Worm (Caenorhabditis elegans) whole organism, L1 larva: ENCODE results near the gene F41H10.4.

Experiments used
- C16A3.4 ChIP-seq: fragments of 150-350 bp; optimal IDR thresholded peaks from 2 replicates; lab custom pipeline; 2014; ENCODE audit warnings: missing biosample characterization, missing genetic modification characterization
- F16B12.6 ChIP-seq: fragments of 150-350 bp; optimal IDR thresholded peaks from 2 replicates; lab custom pipeline; 2014; ENCODE audit warnings: missing biosample characterization, missing genetic modification characterization
- Y116A8C.19 ChIP-seq: sonication (generic microtip); optimal IDR thresholded peaks from 2 replicates; lab custom pipeline; 2016; ENCODE audit warnings: missing compliant biosample characterization, missing genetic modification characterization, borderline replicate concordance
- ama-1 ChIP-seq: fragments of 150-350 bp; optimal IDR thresholded peaks from 2 replicates; lab custom pipeline; 2014
- blmp-1 ChIP-seq: fragments of 150-350 bp; optimal IDR thresholded peaks from 2 replicates; lab custom pipeline; 2014; ENCODE audit warnings: missing biosample characterization, missing genetic modification characterization
- ceh-63 ChIP-seq: fragments of 200-800 bp; sonication (Bioruptor generic); optimal IDR thresholded peaks from 2 replicates; lab custom pipeline; 2018; ENCODE audit warnings: mild to moderate bottlenecking, missing genetic modification characterization, missing compliant biosample characterization
- ceh-88 ChIP-seq: fragments of 200-800 bp; sonication (Bioruptor generic); IDR thresholded peaks from 2 replicates; pipeline ENCODE4 v1.3.6; 2022; ENCODE audit warnings: missing genetic modification characterization, missing compliant biosample characterization
- ceh-90 ChIP-seq: sonication (generic microtip); optimal IDR thresholded peaks from 2 replicates; lab custom pipeline; 2016; ENCODE audit warnings: missing genetic modification characterization, missing compliant biosample characterization
- dpl-1 ChIP-seq, 3 experiments: fragments of 150-350 bp in 2 of 3; sonication (generic microtip) in 1 of 3; optimal IDR thresholded peaks; 2 replicates each; lab custom pipeline; 2014 to 2017; ENCODE audit warnings: missing biosample characterization in 3 of 3, missing genetic modification characterization in 3 of 3, missing genetic modification reagents in 3 of 3
- dsc-1 ChIP-seq: sonication (generic microtip); optimal IDR thresholded peaks from 2 replicates; lab custom pipeline; 2016; ENCODE audit warnings: mild to moderate bottlenecking, missing genetic modification characterization, missing compliant biosample characterization
- efl-1 ChIP-seq, 4 experiments: fragments of 150-350 bp; optimal IDR thresholded peaks in 3 of 4; peaks in 1 of 4; 1 replicate in 1 of 4; 2 replicates in 3 of 4; lab custom pipeline; 2014; ENCODE audit warnings: missing biosample characterization in 2 of 4, missing genetic modification characterization in 2 of 4, missing genetic modification reagents in 2 of 4
- egl-27 ChIP-seq, 2 experiments: fragments of 150-350 bp in 1 of 2; sonication (generic microtip); optimal IDR thresholded peaks; 3 replicates each; lab custom pipeline; 2017 to 2018; ENCODE audit warnings: missing biosample characterization in 2 of 2, missing genetic modification characterization in 2 of 2, missing genetic modification reagents in 2 of 2
- elt-3 ChIP-seq, 6 experiments: fragments of 150-350 bp in 1 of 6; sonication (generic microtip); optimal IDR thresholded peaks; 2 replicates each; lab custom pipeline; 2017 to 2018; ENCODE audit warnings: missing biosample characterization in 6 of 6, missing genetic modification characterization in 6 of 6, inconsistent platforms in 1 of 6
- ets-5 ChIP-seq: fragments of 200-800 bp; sonication (Bioruptor generic); IDR thresholded peaks from 2 replicates; pipeline ENCODE4 v1.3.6; 2022; ENCODE audit warnings: missing genetic modification characterization, missing compliant biosample characterization
- fkh-10 ChIP-seq: sonication (generic microtip); optimal IDR thresholded peaks from 2 replicates; lab custom pipeline; 2017; ENCODE audit warnings: missing biosample characterization, missing genetic modification reagents, missing genetic modification characterization
- fkh-8 ChIP-seq: sonication (generic microtip); optimal IDR thresholded peaks from 2 replicates; lab custom pipeline; 2016; ENCODE audit warnings: mild to moderate bottlenecking, missing genetic modification characterization, missing compliant biosample characterization
- fos-1 ChIP-seq: fragments of 150-350 bp; optimal IDR thresholded peaks from 2 replicates; lab custom pipeline; 2014; ENCODE audit warnings: missing biosample characterization, missing genetic modification characterization
- hlh-4 ChIP-seq: sonication (generic microtip); optimal IDR thresholded peaks from 2 replicates; lab custom pipeline; 2016; ENCODE audit warnings: mild to moderate bottlenecking, missing genetic modification characterization, missing compliant biosample characterization
- irx-1 ChIP-seq: sonication (generic microtip); optimal IDR thresholded peaks from 2 replicates; lab custom pipeline; 2016; ENCODE audit warnings: missing genetic modification characterization, missing compliant biosample characterization
- jun-1 ChIP-seq: fragments of 150-350 bp; optimal IDR thresholded peaks from 2 replicates; lab custom pipeline; 2014; ENCODE audit warnings: missing biosample characterization, missing genetic modification reagents, missing genetic modification characterization
- lin-14 ChIP-seq: fragments of 200-800 bp; sonication (Bioruptor generic); optimal IDR thresholded peaks from 2 replicates; lab custom pipeline; 2018; ENCODE audit warnings: mild to moderate bottlenecking, missing genetic modification characterization, moderate library complexity, missing compliant biosample characterization
- lin-35 ChIP-seq, 2 experiments: fragments of 150-350 bp; optimal IDR thresholded peaks; 2 replicates each; lab custom pipeline; 2014; ENCODE audit warnings: missing biosample characterization in 2 of 2, missing genetic modification characterization in 2 of 2, missing genetic modification reagents in 2 of 2
- mep-1 ChIP-seq: fragments of 150-350 bp; optimal IDR thresholded peaks from 2 replicates; lab custom pipeline; 2014; ENCODE audit warnings: missing biosample characterization, missing genetic modification characterization
- nhr-11 ChIP-seq: fragments of 150-350 bp; optimal IDR thresholded peaks from 2 replicates; lab custom pipeline; 2014; ENCODE audit warnings: missing biosample characterization, missing genetic modification characterization
- nhr-12 ChIP-seq: sonication (generic microtip); optimal IDR thresholded peaks from 2 replicates; lab custom pipeline; 2017; ENCODE audit warnings: missing biosample characterization, missing genetic modification characterization
- nhr-19 ChIP-seq: fragments of 200-800 bp; sonication (Bioruptor generic); conservative IDR thresholded peaks from 2 replicates; pipeline ENCODE4 v1.3.6; 2022; ENCODE audit warnings: missing genetic modification characterization, missing compliant biosample characterization
- nhr-20 ChIP-seq: sonication (generic microtip); optimal IDR thresholded peaks from 2 replicates; lab custom pipeline; 2016; ENCODE audit warnings: mild to moderate bottlenecking, missing genetic modification characterization, missing compliant biosample characterization
- nhr-237 ChIP-seq: fragments of 150-350 bp; optimal IDR thresholded peaks from 2 replicates; lab custom pipeline; 2014; ENCODE audit warnings: missing biosample characterization, missing genetic modification characterization
- nhr-71 ChIP-seq: sonication (generic microtip); optimal IDR thresholded peaks from 2 replicates; lab custom pipeline; 2016; ENCODE audit warnings: mild to moderate bottlenecking, missing genetic modification characterization, moderate library complexity, missing compliant biosample characterization
- nhr-85 ChIP-seq: sonication (generic microtip); peaks from one replicate; lab custom pipeline; 2016; ENCODE audit warnings: missing genetic modification characterization, inconsistent platforms, missing compliant biosample characterization
- nhr-90 ChIP-seq: sonication (generic microtip); optimal IDR thresholded peaks from 2 replicates; lab custom pipeline; 2016; ENCODE audit warnings: mild to moderate bottlenecking, missing genetic modification characterization, missing compliant biosample characterization; ENCODE audit not compliant: poor library complexity
- pag-3 ChIP-seq: sonication (generic microtip); optimal IDR thresholded peaks from 2 replicates; lab custom pipeline; 2017; ENCODE audit warnings: missing genetic modification characterization, mild to moderate bottlenecking, missing compliant biosample characterization, antibody characterized with exemption, borderline replicate concordance; ENCODE audit not compliant: insufficient read depth
- pax-3 ChIP-seq: fragments of 200-800 bp; sonication (Bioruptor generic); optimal IDR thresholded peaks from 2 replicates; lab custom pipeline; 2018; ENCODE audit warnings: mild to moderate bottlenecking, missing genetic modification characterization, moderate library complexity, missing compliant biosample characterization
- rnt-1 ChIP-seq: sonication (generic microtip); optimal IDR thresholded peaks from 2 replicates; lab custom pipeline; 2016; ENCODE audit warnings: mild to moderate bottlenecking, missing genetic modification characterization, moderate library complexity, missing compliant biosample characterization
- skn-1 ChIP-seq: fragments of 150-350 bp; optimal IDR thresholded peaks from 2 replicates; lab custom pipeline; 2014; ENCODE audit warnings: missing biosample characterization, missing genetic modification characterization
- snpc-4 ChIP-seq: fragments of 150-350 bp; optimal IDR thresholded peaks from 2 replicates; lab custom pipeline; 2014; ENCODE audit warnings: missing biosample characterization, missing genetic modification characterization
- snu-23 ChIP-seq: sonication (generic microtip); optimal IDR thresholded peaks from 2 replicates; lab custom pipeline; 2016; ENCODE audit warnings: missing genetic modification characterization, missing compliant biosample characterization
- sox-4 ChIP-seq: sonication (generic microtip); optimal IDR thresholded peaks from 2 replicates; lab custom pipeline; 2016; ENCODE audit warnings: missing genetic modification characterization, missing compliant biosample characterization
- unc-130 ChIP-seq: fragments of 150-350 bp; optimal IDR thresholded peaks from 2 replicates; lab custom pipeline; 2017; ENCODE audit warnings: missing biosample characterization, missing genetic modification characterization, inconsistent platforms
- unc-62 ChIP-seq: fragments of 150-350 bp; optimal IDR thresholded peaks from 2 replicates; lab custom pipeline; 2014; ENCODE audit warnings: missing biosample characterization, missing genetic modification reagents, missing genetic modification characterization
- unc-86 ChIP-seq: sonication (generic microtip); optimal IDR thresholded peaks from 2 replicates; lab custom pipeline; 2016; ENCODE audit warnings: missing genetic modification characterization, missing compliant biosample characterization
- zag-1 ChIP-seq: fragments of 150-350 bp; optimal IDR thresholded peaks from 2 replicates; lab custom pipeline; 2014; ENCODE audit warnings: missing biosample characterization, missing genetic modification characterization
- zip-4 ChIP-seq: fragments of 200-800 bp; sonication (Bioruptor generic); optimal IDR thresholded peaks from 2 replicates; lab custom pipeline; 2018; ENCODE audit warnings: mild to moderate bottlenecking, missing genetic modification characterization, moderate library complexity, missing compliant biosample characterization
- ztf-11 ChIP-seq, 2 experiments: sonication (generic microtip); optimal IDR thresholded peaks; 2 replicates each; lab custom pipeline; 2016 to 2017; ENCODE audit warnings: missing genetic modification characterization in 2 of 2, missing biosample characterization in 1 of 2, missing compliant biosample characterization in 1 of 2

The F41H10.4 gene

ce11 chrIV:5326144-5326543 is 38.2 kb upstream of the F41H10.4 start, which contains the start of gene Y4C6B.4:
Gene Y4C6B.4, plus strand, starts transcription at chrIV:5326444.
- TF ChIP-seq skn-1 (no peak), C16A3.4 (tag; lab: Kevin White, UChicago) (no peak), nhr-20 (tag; lab: Kevin White, UChicago) (no peak), blmp-1 (tag; lab: Kevin White, UChicago) (no peak)

ce11 chrIV:5332178-5332577 is 32.2 kb upstream of the F41H10.4 start, which contains the start of gene Y4C6B.3:
Gene Y4C6B.3, plus strand, starts transcription at chrIV:5332478.
- TF ChIP-seq elt-3 (tag; optimal IDR thresholded peaks at IDR 0.05; lab: Kevin White, UChicago) = peak in 1 of 6 experiments; percentile 39
- TF ChIP-seq lin-14 (GFP tag; lab: Kevin White, UChicago) = no peak
- TF ChIP-seq, all 84 proteins: peak for 1

ce11 chrIV:5333484-5333883 is 30.9 kb upstream of the F41H10.4 start:
- TF ChIP-seq nhr-12 (tag; lab: Kevin White, UChicago) (no peak), lin-35 (GFP tag; optimal IDR thresholded peaks at IDR 0.05; lab: Kevin White, UChicago) (peak in 1 of 2 experiments; percentile 38), nhr-85 (peak; percentile 55), blmp-1 (tag; lab: Kevin White, UChicago) (peak; percentile 76), elt-3 (tag; optimal IDR thresholded peaks at IDR 0.05; lab: Kevin White, UChicago) (peak in 2 of 6 experiments; percentile 65 to 78), nhr-20 (tag; lab: Kevin White, UChicago) (peak; percentile 8), Y116A8C.19 (tag; lab: Kevin White, UChicago) (no peak)
- TF ChIP-seq, all 84 proteins: peak for 5

ce11 chrIV:5334518-5334917 is 29.8 kb upstream of the F41H10.4 start:
- TF ChIP-seq nhr-19 (GFP tag; lab: Robert Waterston, UW) (peak; percentile 65), zag-1 (tag; lab: Kevin White, UChicago) (no peak), dsc-1 (tag; lab: Kevin White, UChicago) (peak; percentile 56), lin-35 (GFP tag; optimal IDR thresholded peaks at IDR 0.05; lab: Kevin White, UChicago) (peak; percentile 55 to 74), ceh-88 (GFP tag; lab: Robert Waterston, UW) (peak; percentile 35; the same call in 1 of the 2 replicates), pag-3 (no peak), ama-1 (lab: Kevin White, UChicago) (no peak), pax-3 (tag; lab: Kevin White, UChicago) (peak; percentile 29), unc-130 (tag; lab: Kevin White, UChicago) (peak; percentile 55), Y116A8C.19 (tag; lab: Kevin White, UChicago) (no peak), elt-3 (tag; optimal IDR thresholded peaks at IDR 0.05; lab: Kevin White, UChicago) (peak in 1 of 6 experiments; percentile 49), nhr-20 (tag; lab: Kevin White, UChicago) (peak; percentile 60), nhr-237 (peak; percentile 20), ceh-63 (GFP tag; lab: Kevin White, UChicago) (no peak), fkh-8 (tag; lab: Kevin White, UChicago) (no peak), ceh-90 (tag; lab: Kevin White, UChicago) (no peak), egl-27 (tag; optimal IDR thresholded peaks at IDR 0.05; lab: Kevin White, UChicago) (no peak), nhr-90 (peak; percentile 70), zip-4 (GFP tag; lab: Kevin White, UChicago) (no peak), F16B12.6 (tag; lab: Kevin White, UChicago) (no peak), nhr-11 (no peak), ztf-11 (tag; optimal IDR thresholded peaks at IDR 0.05; lab: Kevin White, UChicago) (no peak), ets-5 (GFP tag; lab: Robert Waterston, UW) (no peak), mep-1 (tag; lab: Kevin White, UChicago) (peak; percentile 50), unc-62 (no peak), jun-1 (tag; lab: Kevin White, UChicago) (peak; percentile 14), rnt-1 (tag; lab: Kevin White, UChicago) (no peak), fos-1 (tag; lab: Kevin White, UChicago) (peak; percentile 80), irx-1 (tag; lab: Kevin White, UChicago) (peak; percentile 50), snu-23 (GFP tag; lab: Kevin White, UChicago) (peak; percentile 82), nhr-71 (tag; lab: Kevin White, UChicago) (peak; percentile 69), dpl-1 (GFP tag; optimal IDR thresholded peaks at IDR 0.05; lab: Kevin White, UChicago) (peak; percentile 9 to 52 (median 38)), fkh-10 (GFP tag; lab: Kevin White, UChicago) (peak; percentile 55), blmp-1 (tag; lab: Kevin White, UChicago) (peak; percentile 23), efl-1 (optimal IDR thresholded peaks at IDR 0.05; lab: Kevin White, UChicago) (peak; percentile 43 to 63), efl-1 (GFP tag; optimal IDR thresholded peaks at IDR 0.05 in 1 of 2; lab: Kevin White, UChicago) (peak; percentile 49 to 95), unc-86 (tag; lab: Kevin White, UChicago) (peak; percentile 11), snpc-4 (tag; lab: Kevin White, UChicago) (peak; percentile 56), sox-4 (no peak), hlh-4 (tag; lab: Kevin White, UChicago) (no peak), nhr-85 (no peak)
